Worm (Caenorhabditis elegans) whole organism, L3 larva: ENCODE results near the gene srr-2.

ENCODE experiments used
- R02D3.7 ChIP-seq: fragments of 150-350 bp; optimal IDR thresholded peaks from 2 replicates; lab custom pipeline; 2014; ENCODE audit warnings: missing biosample characterization, missing genetic modification characterization
- ZK546.5 ChIP-seq: sonication (generic microtip); optimal IDR thresholded peaks from 2 replicates; lab custom pipeline; 2017; ENCODE audit warnings: missing biosample characterization, missing genetic modification characterization
- aly-2 ChIP-seq: fragments of 150-350 bp; optimal IDR thresholded peaks from 2 replicates; lab custom pipeline; 2014; ENCODE audit warnings: missing biosample characterization, missing genetic modification characterization
- ceh-28 ChIP-seq: fragments of 150-350 bp; optimal IDR thresholded peaks from 2 replicates; lab custom pipeline; 2014; ENCODE audit warnings: missing biosample characterization, missing genetic modification reagents, missing genetic modification characterization
- ceh-9 ChIP-seq: sonication (generic microtip); optimal IDR thresholded peaks from 2 replicates; lab custom pipeline; 2018; ENCODE audit warnings: missing biosample characterization, missing genetic modification characterization
- elt-1 ChIP-seq: fragments of 150-350 bp; optimal IDR thresholded peaks from 2 replicates; lab custom pipeline; 2014; ENCODE audit warnings: missing biosample characterization, missing genetic modification characterization
- elt-2 ChIP-seq: sonication (generic microtip); optimal IDR thresholded peaks from 2 replicates; lab custom pipeline; 2016; ENCODE audit warnings: missing genetic modification reagents, mild to moderate bottlenecking, missing genetic modification characterization, missing compliant biosample characterization
- elt-3 ChIP-seq, 3 experiments: fragments of 150-350 bp in 1 of 3; sonication (generic microtip) in 2 of 3; optimal IDR thresholded peaks; 2 replicates in 2 of 3; 4 replicates in 1 of 3; lab custom pipeline; 2014 to 2017; ENCODE audit warnings: missing biosample characterization in 3 of 3, missing genetic modification characterization in 3 of 3
- fkh-2 ChIP-seq: fragments of 150-350 bp; optimal IDR thresholded peaks from 2 replicates; lab custom pipeline; 2014; ENCODE audit warnings: missing biosample characterization, missing genetic modification reagents, missing genetic modification characterization
- fos-1 ChIP-seq: fragments of 150-350 bp; optimal IDR thresholded peaks from 2 replicates; lab custom pipeline; 2014; ENCODE audit warnings: missing biosample characterization, missing genetic modification characterization
- jun-1 ChIP-seq: fragments of 150-350 bp; optimal IDR thresholded peaks from 2 replicates; lab custom pipeline; 2014; ENCODE audit warnings: missing biosample characterization, missing genetic modification reagents, missing genetic modification characterization
- lin-15B ChIP-seq: fragments of 150-350 bp; optimal IDR thresholded peaks from 2 replicates; lab custom pipeline; 2014; ENCODE audit warnings: missing biosample characterization, missing genetic modification characterization
- lin-39 ChIP-seq: fragments of 150-350 bp; optimal IDR thresholded peaks from 2 replicates; lab custom pipeline; 2018; ENCODE audit warnings: missing biosample characterization, missing genetic modification reagents, missing genetic modification characterization
- mdl-1 ChIP-seq: fragments of 150-350 bp; optimal IDR thresholded peaks from 2 replicates; lab custom pipeline; 2014; ENCODE audit warnings: missing biosample characterization, missing genetic modification characterization
- nfya-1 ChIP-seq: sonication (generic microtip); optimal IDR thresholded peaks from 2 replicates; lab custom pipeline; 2017; ENCODE audit warnings: missing genetic modification characterization, mild to moderate bottlenecking, missing compliant biosample characterization, antibody characterized with exemption, moderate library complexity; ENCODE audit not compliant: insufficient read depth
- nhr-23 ChIP-seq: fragments of 150-350 bp; optimal IDR thresholded peaks from 2 replicates; lab custom pipeline; 2014; ENCODE audit warnings: missing biosample characterization, missing genetic modification reagents, missing genetic modification characterization
- nhr-237 ChIP-seq: fragments of 150-350 bp; optimal IDR thresholded peaks from 2 replicates; lab custom pipeline; 2014; ENCODE audit warnings: missing biosample characterization, missing genetic modification characterization
- nhr-28 ChIP-seq: fragments of 150-350 bp; optimal IDR thresholded peaks from 2 replicates; lab custom pipeline; 2014; ENCODE audit warnings: missing biosample characterization, missing genetic modification characterization
- pqm-1 ChIP-seq: fragments of 150-350 bp; optimal IDR thresholded peaks from 2 replicates; lab custom pipeline; 2017; ENCODE audit warnings: missing biosample characterization, missing genetic modification characterization, inconsistent platforms
- skn-1 ChIP-seq: fragments of 150-350 bp; optimal IDR thresholded peaks from 2 replicates; lab custom pipeline; 2014; ENCODE audit warnings: missing biosample characterization, missing genetic modification characterization
- unc-39 ChIP-seq: sonication (generic microtip); optimal IDR thresholded peaks from 4 replicates; lab custom pipeline; 2017; ENCODE audit warnings: missing biosample characterization, missing genetic modification characterization
- zag-1 ChIP-seq: fragments of 150-350 bp; optimal IDR thresholded peaks from 2 replicates; lab custom pipeline; 2014; ENCODE audit warnings: missing biosample characterization, missing genetic modification characterization
- ztf-11 ChIP-seq: fragments of 150-350 bp; optimal IDR thresholded peaks from 2 replicates; lab custom pipeline; 2014; ENCODE audit warnings: missing biosample characterization, missing genetic modification characterization
- ztf-4 ChIP-seq: fragments of 150-350 bp; optimal IDR thresholded peaks from 2 replicates; lab custom pipeline; 2014; ENCODE audit warnings: missing biosample characterization, missing genetic modification characterization

The srr-2 gene

ce11 chrV:19177070-19177469 is 39.9 kb downstream of the srr-2 start:
- no peak for TF ChIP-seq elt-2 (tag; lab: Kevin White, UChicago)
- TF ChIP-seq lin-15B (tag; lab: Kevin White, UChicago): no peak
- TF ChIP-seq R02D3.7 (tag; lab: Kevin White, UChicago): no peak
- no peak for TF ChIP-seq ZK546.5 (tag; lab: Kevin White, UChicago)
- TF ChIP-seq aly-2 (tag; lab: Kevin White, UChicago): no peak
- TF ChIP-seq fos-1 (tag; lab: Kevin White, UChicago): no peak
- no peak for TF ChIP-seq ceh-28 (tag; lab: Kevin White, UChicago)

DNA sequence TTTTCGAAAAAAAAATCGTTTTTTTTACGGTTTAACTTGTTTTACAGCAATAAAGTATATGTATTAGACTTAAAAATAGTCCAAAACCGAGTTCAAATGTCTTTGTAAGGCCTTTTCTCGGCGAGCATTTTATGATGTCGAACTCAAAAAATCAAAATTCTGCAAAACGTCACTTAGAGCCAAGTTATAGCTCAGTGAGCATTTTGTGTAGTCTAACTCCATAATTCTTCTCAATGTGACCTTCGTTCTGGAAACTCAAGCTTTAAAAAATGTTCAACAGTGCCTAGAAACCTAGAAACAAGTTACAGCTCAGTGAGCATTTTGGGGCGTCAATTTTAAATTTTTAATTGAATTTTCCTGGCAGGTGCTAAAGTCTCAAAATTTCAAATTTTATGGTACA is 41.3 kb downstream of the srr-2 start:
- TF ChIP-seq lin-39 (tag; lab: Kevin White, UChicago): no peak
- no peak for TF ChIP-seq unc-39 (tag; lab: Kevin White, UChicago)

DNA sequence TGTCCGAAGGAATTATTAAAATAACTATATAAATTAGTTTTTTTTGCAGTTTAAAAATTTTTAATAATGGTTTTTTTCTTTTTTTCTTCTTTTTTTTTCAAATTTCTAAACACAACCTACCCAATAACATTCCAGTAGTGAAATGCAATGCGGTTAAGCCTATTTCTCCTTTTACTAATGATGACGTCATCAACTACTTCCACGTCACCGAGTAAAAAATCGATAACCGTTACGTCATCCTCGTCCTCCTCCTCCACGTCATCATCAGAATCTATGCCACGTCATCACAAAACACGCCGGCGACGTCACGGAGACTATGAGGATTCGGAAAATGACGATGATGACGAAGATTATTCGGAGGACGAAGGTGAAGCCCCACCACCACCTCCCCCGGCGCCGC is 42.4 kb downstream of the srr-2 start, which contains the start of gene hot-2:
Gene hot-2, plus strand, starts transcription at position 134 of the 400 bp plus-strand sequence.
- TF ChIP-seq pqm-1 (tag; lab: Kevin White, UChicago) (no peak), elt-3 (tag; optimal IDR thresholded peaks at IDR 0.05; lab: Kevin White, UChicago) (no peak), zag-1 (tag; lab: Kevin White, UChicago) (no peak), lin-15B (tag; lab: Kevin White, UChicago) (no peak), nhr-237 (tag; lab: Kevin White, UChicago) (no peak), nfya-1 (tag; lab: Kevin White, UChicago) (no peak), ZK546.5 (tag; lab: Kevin White, UChicago) (no peak), ztf-4 (tag; lab: Kevin White, UChicago) (no peak), fkh-2 (tag; lab: Kevin White, UChicago) (no peak), nhr-23 (tag; lab: Kevin White, UChicago) (no peak), nhr-28 (tag; lab: Kevin White, UChicago) (no peak), elt-1 (no peak), R02D3.7 (tag; lab: Kevin White, UChicago) (no peak), ztf-11 (tag; lab: Kevin White, UChicago) (no peak), skn-1 (no peak), mdl-1 (tag; lab: Kevin White, UChicago) (no peak), ceh-9 (no peak), fos-1 (tag; lab: Kevin White, UChicago) (no peak), jun-1 (tag; lab: Kevin White, UChicago) (no peak)
